Worm (Caenorhabditis elegans): ENCODE results near the gene F58F9.3.

DNA sequence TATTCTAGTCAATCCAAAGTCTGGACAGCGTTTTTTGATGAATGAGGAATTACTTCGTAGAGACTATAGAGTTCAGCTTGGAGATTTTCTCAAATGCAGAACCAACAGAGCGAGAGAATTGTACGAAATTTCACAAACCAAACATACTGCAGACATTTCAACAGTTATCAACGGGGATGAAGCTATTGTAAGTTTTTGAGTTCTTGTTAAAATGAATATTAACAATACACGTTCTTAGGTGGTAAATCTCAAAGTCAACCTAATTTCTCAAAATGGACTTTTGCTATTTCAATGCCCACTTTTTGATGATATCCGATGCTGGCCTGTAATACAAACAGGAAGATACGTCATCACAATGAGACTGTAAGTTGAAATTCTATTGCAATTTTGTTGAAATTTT is 15.5 kb upstream of the F58F9.3 start:
- TF ChIP-seq dao-5 (tag; optimal IDR thresholded peaks at IDR 0.05) (no peak), him-1 (tag; optimal IDR thresholded peaks at IDR 0.05) (no peak)

Measured in whole organism, L4/young adult.